Fruit fly (Drosophila melanogaster): ENCODE measurements around the gene CG31510.

The CG31510 gene

DNA sequence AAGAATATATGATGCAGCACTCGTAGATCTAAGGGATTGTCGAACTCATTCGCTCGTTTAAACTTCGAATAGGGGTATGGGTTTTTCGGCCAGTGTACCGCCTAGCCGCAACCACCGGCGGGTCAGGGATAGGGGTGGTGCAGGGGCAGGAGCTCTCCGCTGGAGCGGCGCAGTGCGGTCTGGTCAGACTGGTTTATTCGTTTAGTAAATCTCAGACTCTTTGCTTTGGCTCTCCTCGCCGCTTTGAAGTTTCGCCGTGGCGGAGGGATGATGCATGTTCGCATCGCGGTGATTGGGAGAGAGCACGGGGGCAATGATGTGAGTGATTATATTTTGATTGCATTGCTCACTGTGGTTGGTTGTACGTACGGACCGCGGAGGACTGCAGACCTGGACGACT is 40.4 kb downstream of the CG31510 start, which contains the start of gene fd96Ca:
Gene fd96Ca, plus strand, starts transcription at position 337 of the 400 bp plus-strand sequence.
- TF ChIP-seq CG1621 (tag; optimal IDR thresholded peaks at IDR 0.05) (peak; percentile 3), CG3919 (GFP tag; optimal IDR thresholded peaks at IDR 0.05) (no peak)

DNA sequence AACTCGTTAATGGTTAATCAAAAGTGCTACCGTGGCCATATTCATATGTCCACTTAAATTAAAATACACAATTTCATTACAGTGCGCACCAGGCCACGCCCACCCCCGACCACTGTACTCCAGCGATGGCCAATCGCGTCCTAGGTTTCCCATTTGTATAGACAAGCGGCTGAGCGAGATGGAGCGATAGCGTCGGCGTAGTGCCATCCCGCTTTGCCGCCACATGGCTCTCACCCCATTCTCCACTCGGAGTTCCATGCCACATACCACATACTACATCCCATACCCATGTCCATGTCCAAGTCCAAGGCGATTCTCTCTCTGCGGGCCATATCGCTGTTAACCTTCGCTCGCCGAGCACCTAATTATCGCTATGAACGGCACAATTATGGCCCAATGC is 42.3 kb downstream of the CG31510 start:
- TF ChIP-seq CG8119 (GFP tag; IDR thresholded peaks at IDR 0.05) (no peak), dsx (GFP tag; optimal IDR thresholded peaks at IDR 0.05; ENCODE audit: poor library complexity, severe bottlenecking) (no peak), fkh (GFP tag; optimal IDR thresholded peaks at IDR 0.05) (peak; percentile 93), Eip78C (GFP tag) (peak; percentile 52)

DNA sequence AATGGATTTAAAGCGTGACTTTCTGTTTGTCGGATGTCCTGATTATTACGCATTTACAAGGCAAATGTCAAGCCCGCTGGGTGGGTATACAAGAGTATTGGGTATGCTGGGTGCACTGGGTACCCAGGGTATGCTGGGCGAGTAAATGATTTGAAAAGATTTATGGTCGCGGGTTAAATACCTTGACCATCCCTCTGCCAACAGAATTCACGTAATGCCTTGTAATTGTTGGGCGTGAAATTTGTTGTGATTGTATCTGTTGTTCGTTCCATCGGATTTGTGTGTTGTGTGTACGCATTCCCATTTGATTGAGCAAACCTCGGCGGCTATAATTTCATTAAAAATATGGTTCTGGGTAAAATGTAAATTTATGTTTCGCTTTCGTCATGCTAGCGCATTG is 44.1 kb downstream of the CG31510 start:
- no peak for TF ChIP-seq CG16779 (tag; optimal IDR thresholded peaks at IDR 0.05)
- TF ChIP-seq dsx (GFP tag; optimal IDR thresholded peaks at IDR 0.05; ENCODE audit: poor library complexity, severe bottlenecking) = no peak
- no peak for TF ChIP-seq CG31627 (GFP tag; optimal IDR thresholded peaks at IDR 0.05)
- no peak for TF ChIP-seq OdsH (GFP tag; optimal IDR thresholded peaks at IDR 0.05)
- TF ChIP-seq Met (GFP tag; optimal IDR thresholded peaks at IDR 0.05) = no peak

DNA sequence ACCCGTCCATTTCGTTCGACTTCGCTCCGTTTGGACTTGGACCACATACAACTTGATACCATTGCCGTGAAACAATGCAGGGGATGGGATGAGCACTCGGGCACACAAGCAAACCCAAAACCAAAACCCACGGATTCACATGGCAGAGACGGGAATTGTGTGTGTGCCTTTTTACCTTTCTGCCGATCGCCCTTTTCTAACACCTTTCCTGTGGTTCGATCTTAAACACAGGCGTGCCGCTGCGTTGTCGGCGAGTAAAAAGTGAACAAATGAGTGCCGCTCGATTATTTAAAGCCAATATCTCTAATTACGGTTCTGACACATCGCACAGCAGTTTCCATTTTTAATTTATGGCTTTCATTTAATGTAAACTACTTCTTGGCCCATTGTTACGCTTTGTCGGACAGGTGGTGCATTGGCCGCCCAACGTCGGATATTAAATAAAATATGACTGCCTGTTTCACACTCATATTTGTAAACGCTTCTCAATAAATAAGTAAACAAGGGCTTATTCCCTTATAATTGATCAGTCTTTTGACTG is 45.4 kb downstream of the CG31510 start:
- TF ChIP-seq CG8119 (GFP tag; IDR thresholded peaks at IDR 0.05) = no peak
- TF ChIP-seq vri (GFP tag; optimal IDR thresholded peaks at IDR 0.05) = no peak
- TF ChIP-seq Gug (GFP tag; IDR thresholded peaks at IDR 0.05) = no peak
- no peak for TF ChIP-seq pdm3 (GFP tag; optimal IDR thresholded peaks at IDR 0.05)
- no peak for TF ChIP-seq Eip75B (GFP tag; optimal IDR thresholded peaks at IDR 0.05)
- no peak for TF ChIP-seq CG32006 (GFP tag; optimal IDR thresholded peaks at IDR 0.05)
- no peak for TF ChIP-seq CG7368 (GFP tag; optimal IDR thresholded peaks at IDR 0.05)
- no peak for TF ChIP-seq eg (GFP tag; IDR thresholded peaks at IDR 0.05)
- TF ChIP-seq CG15336 (GFP tag; IDR thresholded peaks at IDR 0.05) = no peak
- TF ChIP-seq Hr38 (GFP tag; optimal IDR thresholded peaks at IDR 0.05) = no peak
- no peak for TF ChIP-seq Ets21C (GFP tag; optimal IDR thresholded peaks at IDR 0.05)
- TF ChIP-seq CG11294 (GFP tag; IDR thresholded peaks at IDR 0.05) = no peak
- TF ChIP-seq CG6792 (GFP tag; optimal IDR thresholded peaks at IDR 0.05) = no peak
- TF ChIP-seq Ets96B (tag; optimal IDR thresholded peaks at IDR 0.05) = no peak
- TF ChIP-seq Met (GFP tag; optimal IDR thresholded peaks at IDR 0.05) = no peak
- TF ChIP-seq CG34406 (GFP tag; optimal IDR thresholded peaks at IDR 0.05) = no peak
- no peak for TF ChIP-seq CG11762 (GFP tag; optimal IDR thresholded peaks at IDR 0.05; ENCODE audit: insufficient read depth)
- no peak for TF ChIP-seq CG10631 (GFP tag; optimal IDR thresholded peaks at IDR 0.05)
- no peak for TF ChIP-seq CG6276 (GFP tag; optimal IDR thresholded peaks at IDR 0.05)

DNA sequence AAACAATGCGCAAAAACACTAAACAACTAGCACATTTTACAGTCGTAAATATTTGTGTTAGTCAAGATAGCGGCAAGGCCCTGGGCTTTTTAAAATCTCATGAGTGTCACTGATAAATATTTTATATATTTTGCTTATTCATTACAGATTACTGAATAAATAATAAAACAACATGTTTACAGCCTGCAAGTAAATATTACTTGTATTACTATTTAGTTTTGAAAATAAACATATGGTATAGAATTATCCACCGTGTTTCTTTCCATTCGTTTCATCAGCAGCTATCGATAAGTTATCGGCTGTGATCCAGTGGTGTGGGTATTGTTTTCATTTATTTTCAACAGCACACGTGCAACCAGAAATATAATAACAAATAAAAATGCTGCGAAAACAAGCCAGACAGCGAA is 48.2 kb downstream of the CG31510 start, which contains the start of the genes shams and CG11920:
Gene shams, minus strand, starts transcription at position 50 of the 407 bp plus-strand sequence.
Gene CG11920, plus strand, starts transcription at position 320 of the 407 bp plus-strand sequence.
- no peak for TF ChIP-seq Lpt (GFP tag; optimal IDR thresholded peaks at IDR 0.05)
- TF ChIP-seq Ets21C (GFP tag; optimal IDR thresholded peaks at IDR 0.05) = no peak
- TF ChIP-seq CG32006 (GFP tag; optimal IDR thresholded peaks at IDR 0.05) = no peak
- TF ChIP-seq net (GFP tag; optimal IDR thresholded peaks at IDR 0.05) = no peak
- no peak for TF ChIP-seq vri (GFP tag; optimal IDR thresholded peaks at IDR 0.05)
- no peak for TF ChIP-seq lz (GFP tag; optimal IDR thresholded peaks at IDR 0.05)
- no peak for TF ChIP-seq CG11294 (GFP tag; IDR thresholded peaks at IDR 0.05)
- TF ChIP-seq Eip93F (GFP tag; optimal IDR thresholded peaks at IDR 0.05) = peak; percentile 53
- no peak for TF ChIP-seq svp (GFP tag)
- TF ChIP-seq salr (GFP tag; optimal IDR thresholded peaks at IDR 0.05) = no peak
- no peak for TF ChIP-seq CG6163 (GFP tag; IDR thresholded peaks at IDR 0.05)
- TF ChIP-seq Blimp-1 (GFP tag; optimal IDR thresholded peaks at IDR 0.05) = no peak
- TF ChIP-seq CG8632 (GFP tag; optimal IDR thresholded peaks at IDR 0.05) = no peak
- TF ChIP-seq CG3032 (tag; optimal IDR thresholded peaks at IDR 0.05) = peak; percentile 13
- TF ChIP-seq CG4318 (GFP tag; optimal IDR thresholded peaks at IDR 0.05) = no peak
- TF ChIP-seq OdsH (GFP tag; optimal IDR thresholded peaks at IDR 0.05) = peak; percentile 10
- TF ChIP-seq fd59A (GFP tag; optimal IDR thresholded peaks at IDR 0.05) = no peak
- TF ChIP-seq spab (GFP tag; optimal IDR thresholded peaks at IDR 0.05) = no peak
- no peak for TF ChIP-seq Gug (GFP tag; IDR thresholded peaks at IDR 0.05)
- no peak for TF ChIP-seq dac (GFP tag; optimal IDR thresholded peaks at IDR 0.05)
- peak; percentile 97 for TF ChIP-seq fkh (GFP tag; optimal IDR thresholded peaks at IDR 0.05)
- no peak for TF ChIP-seq pdm3 (GFP tag; optimal IDR thresholded peaks at IDR 0.05)
- no peak for TF ChIP-seq Met (GFP tag; optimal IDR thresholded peaks at IDR 0.05)
- TF ChIP-seq CG7368 (GFP tag; optimal IDR thresholded peaks at IDR 0.05) = no peak
- no peak for TF ChIP-seq CG8119 (GFP tag; IDR thresholded peaks at IDR 0.05)
- no peak for TF ChIP-seq CG10631 (GFP tag; optimal IDR thresholded peaks at IDR 0.05)
- no peak for TF ChIP-seq eg (GFP tag; IDR thresholded peaks at IDR 0.05)
- TF ChIP-seq Hr39 (GFP tag; optimal IDR thresholded peaks at IDR 0.05) = no peak
- TF ChIP-seq Eip75B (GFP tag; optimal IDR thresholded peaks at IDR 0.05) = peak; percentile 34
- TF ChIP-seq fd85E (GFP tag; optimal IDR thresholded peaks at IDR 0.05) = no peak

Measured in whole organism, prepupa.